Fruit fly (Drosophila melanogaster) whole organism, embryonic: Measurements from ENCODE around the gene CG34265.

Experiments used
- CG10462 ChIP-seq: fragments of 200-800 bp; sonication (Bioruptor generic); optimal IDR thresholded peaks from 2 replicates; lab custom pipeline; 2016; ENCODE audit warnings: missing biosample characterization, missing genetic modification characterization
- CG1647 ChIP-seq: fragments of 200-800 bp; sonication (Bioruptor generic); optimal IDR thresholded peaks from 3 replicates; lab custom pipeline; 2016; ENCODE audit warnings: missing biosample characterization, missing genetic modification characterization
- CG16779 ChIP-seq: fragments of 200-800 bp; sonication (Bioruptor generic); IDR thresholded peaks from 2 replicates; pipeline ENCODE4 v1.3.6; 2022; ENCODE audit warnings: missing biosample characterization, missing genetic modification characterization
- CG16813 ChIP-seq: fragments of 200-800 bp; sonication (Bioruptor generic); IDR thresholded peaks from 3 replicates; pipeline ENCODE4 v1.3.6; 2022; ENCODE audit warnings: missing biosample characterization, missing genetic modification characterization; ENCODE audit not compliant: partially characterized antibody
- CG30403 ChIP-seq: fragments of 200-800 bp; sonication (Bioruptor generic); optimal IDR thresholded peaks from 3 replicates; lab custom pipeline; 2016; ENCODE audit warnings: missing biosample characterization, missing genetic modification characterization
- CG30431 ChIP-seq: fragments of 200-800 bp; sonication (Bioruptor generic); optimal IDR thresholded peaks from 2 replicates; lab custom pipeline; 2017; ENCODE audit warnings: missing biosample characterization, missing genetic modification characterization
- CG6689 ChIP-seq: fragments of 200-800 bp; sonication (Bioruptor generic); IDR thresholded peaks from 2 replicates; pipeline ENCODE4 v1.3.6; 2022; ENCODE audit warnings: missing biosample characterization, missing genetic modification characterization
- CG7963 ChIP-seq: fragments of 200-800 bp; sonication (Bioruptor generic); IDR thresholded peaks from 3 replicates; pipeline ENCODE4 v1.3.6; 2022; ENCODE audit warnings: missing biosample characterization, missing genetic modification characterization; ENCODE audit not compliant: partially characterized antibody
- CTCF ChIP-seq: fragments of 200-800 bp; sonication (Bioruptor generic); optimal IDR thresholded peaks from 2 replicates; lab custom pipeline; 2017; ENCODE audit warnings: missing biosample characterization, mild to moderate bottlenecking, missing genetic modification characterization, moderate library complexity
- Drgx ChIP-seq: fragments of 200-800 bp; sonication (Bioruptor generic); IDR thresholded peaks from 2 replicates; pipeline ENCODE4 v1.3.6; 2022; ENCODE audit warnings: missing biosample characterization, missing genetic modification characterization
- Kr ChIP-seq: fragments of 200-800 bp; sonication (Bioruptor generic); optimal IDR thresholded peaks from 2 replicates; lab custom pipeline; 2017; ENCODE audit warnings: missing biosample characterization, mild to moderate bottlenecking, missing genetic modification characterization
- Max ChIP-seq: fragments of 200-800 bp; sonication (Bioruptor generic); optimal IDR thresholded peaks from 2 replicates; lab custom pipeline; 2016; ENCODE audit warnings: missing biosample characterization, mild to moderate bottlenecking, missing genetic modification characterization
- Myb ChIP-seq: fragments of 200-800 bp; sonication (Bioruptor generic); optimal IDR thresholded peaks from 2 replicates; lab custom pipeline; 2016; ENCODE audit warnings: missing biosample characterization, missing genetic modification characterization
- Nf-YB ChIP-seq: fragments of 200-800 bp; sonication (Bioruptor generic); optimal IDR thresholded peaks from 3 replicates; lab custom pipeline; 2019; ENCODE audit warnings: missing biosample characterization, mild to moderate bottlenecking, missing genetic modification characterization, moderate library complexity
- NfI ChIP-seq: fragments of 200-800 bp; sonication (Bioruptor generic); optimal IDR thresholded peaks from 3 replicates; lab custom pipeline; 2018; ENCODE audit warnings: missing biosample characterization, mild to moderate bottlenecking, missing genetic modification characterization, moderate library complexity
- bcd ChIP-seq: fragments of 200-800 bp; sonication (Bioruptor generic); optimal IDR thresholded peaks from 2 replicates; lab custom pipeline; 2017; ENCODE audit warnings: missing biosample characterization, mild to moderate bottlenecking, missing genetic modification characterization
- bsh ChIP-seq, 2 experiments: fragments of 200-800 bp; sonication (Bioruptor generic); optimal IDR thresholded peaks; 2 replicates each; lab custom pipeline; 2017 to 2018; ENCODE audit warnings: mild to moderate bottlenecking in 2 of 2, missing biosample characterization in 2 of 2, missing genetic modification characterization in 2 of 2, moderate library complexity in 1 of 2
- ci ChIP-seq: fragments of 200-800 bp; sonication (Bioruptor generic); IDR thresholded peaks from 3 replicates; pipeline ENCODE4 v1.3.6; 2022; ENCODE audit warnings: missing biosample characterization, missing genetic modification characterization
- corto ChIP-seq: fragments of 200-800 bp; sonication (Bioruptor generic); optimal IDR thresholded peaks from 2 replicates; lab custom pipeline; 2016; ENCODE audit warnings: missing biosample characterization, mild to moderate bottlenecking, missing genetic modification characterization, moderate library complexity
- crol ChIP-seq: fragments of 200-800 bp; sonication (Bioruptor generic); IDR thresholded peaks from 2 replicates; pipeline ENCODE4 v1.3.6; 2022; ENCODE audit warnings: missing biosample characterization, missing genetic modification characterization
- dysf ChIP-seq: fragments of 200-800 bp; sonication (Bioruptor generic); IDR thresholded peaks from 3 replicates; pipeline ENCODE4 v1.3.6; 2022; ENCODE audit warnings: missing biosample characterization, missing genetic modification characterization
- fd102C ChIP-seq: fragments of 200-800 bp; sonication (Bioruptor generic); optimal IDR thresholded peaks from 2 replicates; lab custom pipeline; 2018; ENCODE audit warnings: missing biosample characterization, mild to moderate bottlenecking, missing genetic modification characterization, moderate library complexity
- grau ChIP-seq: fragments of 200-800 bp; optimal IDR thresholded peaks from 3 replicates; lab custom pipeline; 2019; ENCODE audit warnings: missing biosample characterization, mild to moderate bottlenecking, missing genetic modification characterization, moderate library complexity
- gsb-n ChIP-seq: fragments of 200-800 bp; sonication (Bioruptor generic); optimal IDR thresholded peaks from 3 replicates; lab custom pipeline; 2018; ENCODE audit warnings: missing biosample characterization, mild to moderate bottlenecking, missing genetic modification characterization
- klu ChIP-seq: fragments of 200-800 bp; sonication (Bioruptor generic); IDR thresholded peaks from 2 replicates; pipeline ENCODE4 v1.3.6; 2022; ENCODE audit warnings: missing biosample characterization, missing genetic modification characterization
- kni ChIP-seq: fragments of 200-800 bp; sonication (Bioruptor generic); optimal IDR thresholded peaks from 3 replicates; lab custom pipeline; 2017; ENCODE audit warnings: mild to moderate bottlenecking, missing biosample characterization, missing genetic modification reagents, missing genetic modification characterization
- knrl ChIP-seq: fragments of 200-800 bp; sonication (Bioruptor generic); IDR thresholded peaks from 3 replicates; pipeline ENCODE4 v1.3.6; 2022; ENCODE audit warnings: missing biosample characterization, missing genetic modification characterization; ENCODE audit not compliant: partially characterized antibody
- lbe ChIP-seq: fragments of 200-800 bp; sonication (Bioruptor generic); optimal IDR thresholded peaks from 2 replicates; lab custom pipeline; 2016; ENCODE audit warnings: missing biosample characterization, mild to moderate bottlenecking, missing genetic modification characterization
- nom ChIP-seq: fragments of 200-800 bp; sonication (Bioruptor generic); optimal IDR thresholded peaks from 2 replicates; lab custom pipeline; 2017; ENCODE audit warnings: missing biosample characterization, missing genetic modification characterization, mild to moderate bottlenecking, moderate library complexity, missing genetic modification reagents
- pb ChIP-seq: fragments of 200-800 bp; sonication (Bioruptor generic); optimal IDR thresholded peaks from 3 replicates; lab custom pipeline; 2016; ENCODE audit warnings: missing biosample characterization, missing genetic modification characterization
- sens ChIP-seq: fragments of 200-800 bp; sonication (Bioruptor generic); peaks from one replicate; lab custom pipeline; 2016; ENCODE audit warnings: missing biosample characterization, missing genetic modification characterization
- tio ChIP-seq: fragments of 200-800 bp; sonication (Bioruptor generic); optimal IDR thresholded peaks from 2 replicates; lab custom pipeline; 2017; ENCODE audit warnings: missing biosample characterization, missing genetic modification characterization, inconsistent platforms
- ttk ChIP-seq: fragments of 200-800 bp; sonication (Bioruptor generic); IDR thresholded peaks from 2 replicates; pipeline ENCODE4 v2.1.2; 2022; ENCODE audit warnings: missing biosample characterization, missing genetic modification characterization
- vnd ChIP-seq: fragments of 200-800 bp; sonication (Bioruptor generic); IDR thresholded peaks from 3 replicates; pipeline ENCODE4 v1.3.6; 2022; ENCODE audit warnings: missing biosample characterization, missing genetic modification characterization; ENCODE audit not compliant: partially characterized antibody

Gene CG34265

dm6 chr3L:3241368-3241640 is 27.0 kb upstream of the CG34265 start:
- TF ChIP-seq Myb (GFP tag; lab: Kevin White, UChicago), result no peak
- TF ChIP-seq grau (tag; lab: Kevin White, UChicago), result no peak
- no peak for TF ChIP-seq CG6689
- no peak for TF ChIP-seq dysf
- TF ChIP-seq vnd, result 0 out of 3 replicates have a peak, but pooled peaks have one; percentile 16
- TF ChIP-seq crol (GFP tag; lab: Robert Waterston, UW), result peak; percentile 66; the same call in 1 of the 2 replicates
- no peak for TF ChIP-seq bsh (GFP tag; optimal IDR thresholded peaks at IDR 0.05; lab: Kevin White, UChicago)
- no peak for TF ChIP-seq NfI
- TF ChIP-seq Nf-YB (GFP tag; lab: Kevin White, UChicago), result no peak
- no peak for TF ChIP-seq CG30431 (GFP tag; lab: Kevin White, UChicago)
- no peak for TF ChIP-seq fd102C
- no peak for TF ChIP-seq Max
- TF ChIP-seq CG10462 (GFP tag; lab: Kevin White, UChicago), result no peak
- TF ChIP-seq knrl (GFP tag; lab: Robert Waterston, UW), result no peak
- 0 out of 3 replicates have a peak, but pooled peaks have one; percentile 18 for TF ChIP-seq CG7963 (GFP tag; lab: Robert Waterston, UW)

- no peak for TF ChIP-seq tio (GFP tag; lab: Kevin White, UChicago)
- no peak for TF ChIP-seq ttk
- peak; percentile 6 for TF ChIP-seq sens
- TF ChIP-seq nom (GFP tag; lab: Kevin White, UChicago), result peak; percentile 5
- TF ChIP-seq CG30403 (GFP tag; lab: Kevin White, UChicago), result no peak
- peak; percentile 18 for TF ChIP-seq corto (GFP tag; lab: Kevin White, UChicago)
- TF ChIP-seq CG16813, result 0 out of 3 replicates have a peak, but pooled peaks have one; percentile 27
- TF ChIP-seq CTCF (GFP tag; lab: Kevin White, UChicago), result no peak
- TF ChIP-seq ci (GFP tag; lab: Robert Waterston, UW), result no peak
- TF ChIP-seq, all 482 proteins: peak for 4
Measured at dm6 chr3L:3242121-3243083, 25.9 kb upstream of the CG34265 start.

- TF ChIP-seq gsb-n (tag; lab: Kevin White, UChicago) (no peak), kni (GFP tag; lab: Kevin White, UChicago) (no peak), CG1647 (GFP tag; lab: Kevin White, UChicago) (no peak), klu (GFP tag; lab: Robert Waterston, UW) (no peak), CG16779 (GFP tag; lab: Robert Waterston, UW) (no peak), bcd (no peak)
- TF ChIP-seq, all 482 proteins: peak for 0
Measured at dm6 chr3L:3244244-3245144, 23.8 kb upstream of the CG34265 start, which contains the start of gene CG12078. TSS of gene CG12078 (minus strand) at chr3L:3244294.

DNA sequence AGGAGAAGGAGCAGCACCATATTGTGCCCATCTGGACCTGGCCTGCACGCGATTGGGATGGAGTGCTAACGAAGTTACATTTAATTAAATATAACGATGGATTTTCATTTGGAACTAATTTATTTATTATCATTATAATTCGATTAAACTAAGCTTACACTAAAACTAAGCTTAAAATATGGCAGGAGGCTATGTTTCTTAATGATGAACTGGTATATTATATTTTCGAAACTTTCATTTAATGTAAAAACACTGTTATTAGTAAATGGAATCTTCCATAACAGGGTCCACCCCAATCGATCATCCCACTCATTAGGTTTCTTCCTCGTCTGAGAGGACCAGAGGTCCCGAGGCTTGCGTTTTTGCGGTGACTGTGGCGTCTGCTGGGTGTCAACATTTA is 23.1 kb upstream of the CG34265 start:
- peak in 1 of 2 experiments; percentile 64 for TF ChIP-seq bsh (GFP tag; optimal IDR thresholded peaks at IDR 0.05; lab: Kevin White, UChicago)
- peak; percentile 94 for TF ChIP-seq nom (GFP tag; lab: Kevin White, UChicago)
- no peak for TF ChIP-seq pb
- peak; percentile 22 for TF ChIP-seq corto (GFP tag; lab: Kevin White, UChicago)
- TF ChIP-seq Kr (GFP tag; lab: Kevin White, UChicago), result no peak
- TF ChIP-seq lbe, result peak; percentile 51
- TF ChIP-seq Drgx, result 0 out of 2 replicates have a peak, but pooled peaks have one; percentile 15
